Comparison of ENCODE assay signal across 7 worm cellular contexts in genomic region chrII:7776715-7777114, ce11.
TF ChIP-seq lines count a peak whose summit lies in the region.

No protein-coding gene starts in this region.

TF ChIP-seq in whole organism, L1 larva, 84 proteins besides CTCF, POLR2A, EP300 and RAD21 (continues in another document):
- TF ChIP-seq ceh-90 (tag; optimal IDR thresholded peaks at IDR 0.05; lab: Kevin White, UChicago) (no peak), snu-23 (GFP tag; optimal IDR thresholded peaks at IDR 0.05; lab: Kevin White, UChicago) (peak; percentile 2), pqm-1 (tag; optimal IDR thresholded peaks at IDR 0.05; lab: Kevin White, UChicago) (peak; percentile 29), tlp-1 (tag; optimal IDR thresholded peaks at IDR 0.05; lab: Kevin White, UChicago) (peak; percentile 14), grh-1 (GFP tag; IDR thresholded peaks at IDR 0.05; lab: Robert Waterston, UW) (0 out of 2 replicates have a peak, but pooled peaks have one; percentile 15), jun-1 (tag; optimal IDR thresholded peaks at IDR 0.05; lab: Kevin White, UChicago) (no peak), ztf-4 (tag; optimal IDR thresholded peaks at IDR 0.05; lab: Kevin White, UChicago) (no peak), dsc-1 (tag; optimal IDR thresholded peaks at IDR 0.05; lab: Kevin White, UChicago) (no peak), elt-2 (tag; optimal IDR thresholded peaks at IDR 0.05; lab: Kevin White, UChicago) (peak; percentile 75), nhr-90 (tag; optimal IDR thresholded peaks at IDR 0.05; lab: Kevin White, UChicago; ENCODE audit: poor library complexity) (peak; percentile 24), blmp-1 (tag; optimal IDR thresholded peaks at IDR 0.05; lab: Kevin White, UChicago) (peak; percentile 34), elt-3 (tag; optimal IDR thresholded peaks at IDR 0.05; lab: Kevin White, UChicago) (peak; percentile 29 to 97 (median 86))

TF ChIP-seq in whole organism, L2 larva, 48 proteins besides CTCF, POLR2A, EP300 and RAD21 (continues in another document):
- no peak for TF ChIP-seq elt-3 (tag; optimal IDR thresholded peaks at IDR 0.05; lab: Kevin White, UChicago)
- TF ChIP-seq lsy-2 (tag; optimal IDR thresholded peaks at IDR 0.05; lab: Kevin White, UChicago) = no peak
- TF ChIP-seq aly-2 (tag; optimal IDR thresholded peaks at IDR 0.05; lab: Kevin White, UChicago) = no peak
- no peak for TF ChIP-seq nhr-77 (tag; optimal IDR thresholded peaks at IDR 0.05; lab: Kevin White, UChicago)
- TF ChIP-seq ceh-16 (tag; optimal IDR thresholded peaks at IDR 0.05; lab: Kevin White, UChicago) = no peak
- peak; percentile 2 for TF ChIP-seq sma-3 (GFP tag; optimal IDR thresholded peaks at IDR 0.05; lab: Kevin White, UChicago)
- TF ChIP-seq ZK546.5 (tag; optimal IDR thresholded peaks at IDR 0.05; lab: Kevin White, UChicago) = no peak
- TF ChIP-seq alr-1 (tag; optimal IDR thresholded peaks at IDR 0.05; lab: Kevin White, UChicago) = no peak
- no peak for TF ChIP-seq Y55F3AM.14 (GFP tag; optimal IDR thresholded peaks at IDR 0.05; lab: Kevin White, UChicago)
- no peak for TF ChIP-seq unc-39 (tag; optimal IDR thresholded peaks at IDR 0.05; lab: Kevin White, UChicago)
- peak; percentile 85 for TF ChIP-seq sma-9 (GFP tag; optimal IDR thresholded peaks at IDR 0.05; lab: Kevin White, UChicago)
- TF ChIP-seq sma-9 (tag; optimal IDR thresholded peaks at IDR 0.05; lab: Kevin White, UChicago) = no peak
- TF ChIP-seq zag-1 (tag; optimal IDR thresholded peaks at IDR 0.05; lab: Kevin White, UChicago) = no peak
- no peak for TF ChIP-seq snpc-4 (tag; optimal IDR thresholded peaks at IDR 0.05; lab: Kevin White, UChicago)

TF ChIP-seq in whole organism, L3 larva, 47 proteins besides CTCF, POLR2A, EP300 and RAD21:
- TF ChIP-seq nhr-76 (tag; optimal IDR thresholded peaks at IDR 0.05; lab: Kevin White, UChicago) (no peak), nhr-25 (tag; optimal IDR thresholded peaks at IDR 0.05; lab: Kevin White, UChicago) (peak; percentile 25), ztf-11 (tag; optimal IDR thresholded peaks at IDR 0.05; lab: Kevin White, UChicago) (no peak), elt-1 (tag; optimal IDR thresholded peaks at IDR 0.05; lab: Kevin White, UChicago) (peak; percentile 41), ZK546.5 (tag; optimal IDR thresholded peaks at IDR 0.05; lab: Kevin White, UChicago) (no peak), jun-1 (tag; optimal IDR thresholded peaks at IDR 0.05; lab: Kevin White, UChicago) (peak; percentile 22), elt-3 (tag; optimal IDR thresholded peaks at IDR 0.05; lab: Kevin White, UChicago) (peak in 2 of 3 experiments; percentile 89 to 90), ceh-9 (tag; optimal IDR thresholded peaks at IDR 0.05; lab: Kevin White, UChicago) (no peak), nhr-23 (tag; optimal IDR thresholded peaks at IDR 0.05; lab: Kevin White, UChicago) (peak; percentile 53), pqm-1 (tag; optimal IDR thresholded peaks at IDR 0.05; lab: Kevin White, UChicago) (peak; percentile 89), elt-2 (tag; optimal IDR thresholded peaks at IDR 0.05; lab: Kevin White, UChicago) (peak; percentile 89), skn-1 (tag; optimal IDR thresholded peaks at IDR 0.05; lab: Kevin White, UChicago) (no peak), nhr-43 (tag; optimal IDR thresholded peaks at IDR 0.05; lab: Kevin White, UChicago; ENCODE audit: poor library complexity, severe bottlenecking) (peak; percentile 45), fos-1 (tag; optimal IDR thresholded peaks at IDR 0.05; lab: Kevin White, UChicago) (no peak)
TF ChIP-seq in whole organism, L3 larva: peak in this region for 8.

TF ChIP-seq in whole organism, L4 larva, 104 proteins besides CTCF, POLR2A, EP300 and RAD21 (continues in another document):
- no peak for TF ChIP-seq lin-39 (tag; optimal IDR thresholded peaks at IDR 0.05; lab: Kevin White, UChicago)
- TF ChIP-seq hif-1 (tag; optimal IDR thresholded peaks at IDR 0.05; lab: Kevin White, UChicago) = peak in 1 of 2 experiments; percentile 42
- no peak for TF ChIP-seq nhr-11 (tag; optimal IDR thresholded peaks at IDR 0.05; lab: Kevin White, UChicago)
- peak; percentile 68 for TF ChIP-seq nhr-28 (tag; optimal IDR thresholded peaks at IDR 0.05; lab: Kevin White, UChicago)
- TF ChIP-seq pqm-1 (tag; optimal IDR thresholded peaks at IDR 0.05; lab: Kevin White, UChicago) = peak; percentile 71
- peak; percentile 38 for TF ChIP-seq dve-1 (tag; optimal IDR thresholded peaks at IDR 0.05; lab: Kevin White, UChicago; ENCODE audit: insufficient read depth)
- no peak for TF ChIP-seq madf-5 (GFP tag; IDR thresholded peaks at IDR 0.05; lab: Robert Waterston, UW)
- TF ChIP-seq snpc-4 (tag; optimal IDR thresholded peaks at IDR 0.05; lab: Kevin White, UChicago) = no peak
- peak in 1 of 2 experiments; percentile 49 for TF ChIP-seq mdl-1 (tag; optimal IDR thresholded peaks at IDR 0.05; lab: Kevin White, UChicago)
- peak; percentile 64 for TF ChIP-seq dmd-6 (GFP tag; IDR thresholded peaks at IDR 0.05; lab: Robert Waterston, UW)
- TF ChIP-seq tag-97 (GFP tag; IDR thresholded peaks at IDR 0.05; lab: Robert Waterston, UW) = no peak
- TF ChIP-seq lin-15B (tag; optimal IDR thresholded peaks at IDR 0.05; lab: Kevin White, UChicago) = no peak
- TF ChIP-seq ztf-11 (tag; optimal IDR thresholded peaks at IDR 0.05; lab: Kevin White, UChicago) = no peak
- no peak for TF ChIP-seq nhr-42 (GFP tag; IDR thresholded peaks at IDR 0.05; lab: Robert Waterston, UW)

TF ChIP-seq in whole organism, late embryonic, 69 proteins besides CTCF, POLR2A, EP300 and RAD21:
- TF ChIP-seq lin-11 (tag; optimal IDR thresholded peaks at IDR 0.05; lab: Kevin White, UChicago) (no peak), elt-2 (tag; optimal IDR thresholded peaks at IDR 0.05; lab: Kevin White, UChicago) (peak; percentile 85)
TF ChIP-seq in whole organism, late embryonic: peak in this region for 1.

TF ChIP-seq in whole organism, mixed stage, embryonic, 35 proteins besides CTCF, POLR2A, EP300 and RAD21:
- TF ChIP-seq elt-3 (tag; optimal IDR thresholded peaks at IDR 0.05; lab: Kevin White, UChicago) (peak; percentile 39), ceh-83 (GFP tag; optimal IDR thresholded peaks at IDR 0.05; lab: Kevin White, UChicago) (no peak), unc-62 (GFP tag; optimal IDR thresholded peaks at IDR 0.05; lab: Kevin White, UChicago) (no peak), elt-1 (tag; optimal IDR thresholded peaks at IDR 0.05; lab: Kevin White, UChicago; ENCODE audit: borderline replicate concordance, insufficient read depth) (peak; percentile 13)

TF ChIP-seq in whole organism, young adult, 124 proteins besides CTCF, POLR2A, EP300 and RAD21:
- TF ChIP-seq ztf-18 (tag; optimal IDR thresholded peaks at IDR 0.05; lab: Kevin White, UChicago) (no peak), mxl-1 (tag; optimal IDR thresholded peaks at IDR 0.05; lab: Kevin White, UChicago) (no peak), F52B5.7 (tag; optimal IDR thresholded peaks at IDR 0.05; lab: Kevin White, UChicago) (no peak), ets-4 (GFP tag; optimal IDR thresholded peaks at IDR 0.05; lab: Kevin White, UChicago) (peak; percentile 14), F23B12.7 (tag; optimal IDR thresholded peaks at IDR 0.05; lab: Kevin White, UChicago; ENCODE audit: insufficient read depth) (no peak), Y67H2A.10 (GFP tag; conservative IDR thresholded peaks at IDR 0.05; lab: Robert Waterston, UW) (no peak), mcd-1 (GFP tag; IDR thresholded peaks at IDR 0.05; lab: Robert Waterston, UW) (no peak), snpc-3.4 (tag; optimal IDR thresholded peaks at IDR 0.05; lab: Kevin White, UChicago) (no peak), K11D2.4 (GFP tag; IDR thresholded peaks at IDR 0.05; lab: Robert Waterston, UW) (0 out of 2 replicates have a peak, but pooled peaks have one; percentile 16), hsf-1 (GFP tag; IDR thresholded peaks at IDR 0.05; lab: Robert Waterston, UW) (no peak), ama-1 (optimal IDR thresholded peaks at IDR 0.05; lab: Kevin White, UChicago) (no peak), ama-1 (GFP tag; optimal IDR thresholded peaks at IDR 0.05; lab: Kevin White, UChicago) (no peak), C17E4.6 (GFP tag; IDR thresholded peaks at IDR 0.05; lab: Robert Waterston, UW) (no peak), madf-8 (GFP tag; conservative IDR thresholded peaks at IDR 0.05; lab: Robert Waterston, UW) (no peak), xnd-1 (tag; optimal IDR thresholded peaks at IDR 0.05; lab: Kevin White, UChicago) (no peak), ceh-91 (GFP tag; IDR thresholded peaks at IDR 0.05; lab: Robert Waterston, UW) (no peak), cebp-2 (GFP tag; IDR thresholded peaks at IDR 0.05; lab: Robert Waterston, UW) (0 out of 2 replicates have a peak, but pooled peaks have one; percentile 26), nfyb-1 (GFP tag; IDR thresholded peaks at IDR 0.05; lab: Robert Waterston, UW) (peak; percentile 25; the same call in 1 of the 2 replicates), lin-35 (GFP tag; optimal IDR thresholded peaks at IDR 0.05; lab: Kevin White, UChicago) (no peak), madf-10 (tag; optimal IDR thresholded peaks at IDR 0.05; lab: Kevin White, UChicago) (no peak), snpc-1.1 (tag; optimal IDR thresholded peaks at IDR 0.05; lab: Kevin White, UChicago; ENCODE audit: insufficient read depth) (no peak), let-607 (tag; optimal IDR thresholded peaks at IDR 0.05; lab: Kevin White, UChicago) (no peak), Y53G8AR.9 (GFP tag; conservative IDR thresholded peaks at IDR 0.05; lab: Robert Waterston, UW) (no peak), mel-28 (tag; optimal IDR thresholded peaks at IDR 0.05; lab: Kevin White, UChicago; ENCODE audit: borderline replicate concordance) (no peak), nhr-179 (tag; optimal IDR thresholded peaks at IDR 0.05; lab: Kevin White, UChicago) (no peak), hlh-26 (GFP tag; conservative IDR thresholded peaks at IDR 0.05; lab: Robert Waterston, UW) (no peak), F57C9.4 (tag; optimal IDR thresholded peaks at IDR 0.05; lab: Kevin White, UChicago) (no peak), somi-1 (GFP tag; optimal IDR thresholded peaks at IDR 0.05; lab: Kevin White, UChicago) (no peak)
